Worm (Caenorhabditis elegans) whole organism, early embryonic: ENCODE data around the gene vem-1.

Experiments
- B0310.2 ChIP-seq: sonication (generic microtip); optimal IDR thresholded peaks from 2 replicates; lab custom pipeline; 2016; ENCODE audit warnings: mild to moderate bottlenecking, missing genetic modification characterization, missing compliant biosample characterization
- aly-1 ChIP-seq: sonication (generic microtip); optimal IDR thresholded peaks from 2 replicates; lab custom pipeline; 2016; ENCODE audit warnings: missing genetic modification characterization, missing compliant biosample characterization
- ama-1 ChIP-seq: fragments of 150-350 bp; optimal IDR thresholded peaks from 2 replicates; lab custom pipeline; 2014
- ceh-36 ChIP-seq: sonication (generic microtip); optimal IDR thresholded peaks from 2 replicates; lab custom pipeline; 2016; ENCODE audit warnings: missing genetic modification characterization, inconsistent platforms, missing compliant biosample characterization
- ets-7 ChIP-seq: sonication (generic microtip); optimal IDR thresholded peaks from 2 replicates; lab custom pipeline; 2016; ENCODE audit warnings: missing genotype, missing genetic modification characterization, missing compliant biosample characterization
- flt-1 ChIP-seq: fragments of 200-800 bp; sonication (Bioruptor generic); IDR thresholded peaks from 2 replicates; pipeline ENCODE4 v1.3.6; 2022; ENCODE audit warnings: missing genetic modification characterization, missing compliant biosample characterization
- pes-1 ChIP-seq: fragments of 200-800 bp; sonication (Bioruptor generic); IDR thresholded peaks from 2 replicates; pipeline ENCODE4 v1.3.6; 2022; ENCODE audit warnings: missing genetic modification reagents, missing genetic modification characterization, missing compliant biosample characterization
- sea-1 ChIP-seq: fragments of 200-800 bp; sonication (Bioruptor generic); conservative IDR thresholded peaks from 2 replicates; pipeline ENCODE4 v1.3.6; 2022; ENCODE audit warnings: missing genetic modification characterization, missing compliant biosample characterization
- tbx-11 ChIP-seq: fragments of 200-800 bp; sonication (Bioruptor generic); IDR thresholded peaks from 2 replicates; pipeline ENCODE4 v1.3.6; 2022; ENCODE audit warnings: missing genetic modification characterization, missing compliant biosample characterization
- tra-4 ChIP-seq: sonication (generic microtip); optimal IDR thresholded peaks from 2 replicates; lab custom pipeline; 2017; ENCODE audit warnings: missing genetic modification characterization, missing compliant biosample characterization

DNA sequence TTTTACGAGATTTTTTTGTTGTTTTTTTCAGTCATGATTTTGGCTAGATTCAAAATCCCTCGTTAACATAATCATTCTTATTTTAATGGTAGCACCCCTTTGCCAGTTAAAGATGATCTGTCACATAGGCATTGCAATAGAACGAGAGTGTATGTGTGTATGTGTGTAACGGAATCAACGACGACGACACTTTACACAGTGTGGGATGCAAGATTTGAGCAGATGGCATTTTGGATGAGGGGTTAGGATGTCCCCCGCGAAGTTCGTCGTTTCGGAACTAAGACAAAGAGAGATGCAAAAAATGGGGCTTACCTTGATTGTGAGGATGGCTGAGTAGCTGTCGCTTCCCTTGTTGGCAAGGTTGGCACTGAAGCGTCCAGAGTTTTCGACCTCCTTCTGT lies 36.3 kb downstream of the vem-1 start:
- TF ChIP-seq ama-1 (lab: Kevin White, UChicago): no peak
- TF ChIP-seq aly-1 (tag; lab: Kevin White, UChicago): no peak
- no peak for TF ChIP-seq tbx-11
- no peak for TF ChIP-seq ceh-36 (tag; lab: Kevin White, UChicago)
- no peak for TF ChIP-seq ets-7
- TF ChIP-seq sea-1 (GFP tag; lab: Robert Waterston, UW): no peak
- TF ChIP-seq pes-1 (GFP tag; lab: Robert Waterston, UW): no peak
- no peak for TF ChIP-seq flt-1 (GFP tag; lab: Robert Waterston, UW)
- TF ChIP-seq B0310.2 (tag; lab: Kevin White, UChicago): no peak
- no peak for TF ChIP-seq tra-4
